Worm (Caenorhabditis elegans) whole organism, early embryonic: Measurements from ENCODE around the gene R151.10.

ENCODE experiments used
- B0310.2 ChIP-seq: sonication (generic microtip); optimal IDR thresholded peaks from 2 replicates; lab custom pipeline; 2016; ENCODE audit warnings: mild to moderate bottlenecking, missing genetic modification characterization, missing compliant biosample characterization
- F13C5.2 ChIP-seq: sonication (generic microtip); optimal IDR thresholded peaks from 2 replicates; lab custom pipeline; 2017; ENCODE audit warnings: mild to moderate bottlenecking, missing genetic modification characterization, inconsistent platforms, missing compliant biosample characterization
- ama-1 ChIP-seq: fragments of 150-350 bp; optimal IDR thresholded peaks from 2 replicates; lab custom pipeline; 2014
- ceh-13 ChIP-seq: fragments of 200-800 bp; sonication (Bioruptor generic); optimal IDR thresholded peaks from 2 replicates; lab custom pipeline; 2018; ENCODE audit warnings: mild to moderate bottlenecking, missing genetic modification characterization, missing compliant biosample characterization
- flt-1 ChIP-seq: fragments of 200-800 bp; sonication (Bioruptor generic); IDR thresholded peaks from 2 replicates; pipeline ENCODE4 v1.3.6; 2022; ENCODE audit warnings: missing genetic modification characterization, missing compliant biosample characterization
- hmbx-1 ChIP-seq: sonication (generic microtip); optimal IDR thresholded peaks from 2 replicates; lab custom pipeline; 2016; ENCODE audit warnings: mild to moderate bottlenecking, missing genetic modification characterization, missing compliant biosample characterization
- hnd-1 ChIP-seq: sonication (generic microtip); optimal IDR thresholded peaks from 2 replicates; lab custom pipeline; 2016; ENCODE audit warnings: missing genetic modification characterization, missing compliant biosample characterization
- scrt-1 ChIP-seq: fragments of 200-800 bp; sonication (Bioruptor generic); IDR thresholded peaks from 2 replicates; pipeline ENCODE4 v1.3.6; 2022; ENCODE audit warnings: missing genetic modification characterization, missing compliant biosample characterization
- tbx-11 ChIP-seq: fragments of 200-800 bp; sonication (Bioruptor generic); IDR thresholded peaks from 2 replicates; pipeline ENCODE4 v1.3.6; 2022; ENCODE audit warnings: missing genetic modification characterization, missing compliant biosample characterization
- tbx-37 ChIP-seq: fragments of 200-800 bp; sonication (Bioruptor generic); conservative IDR thresholded peaks from 2 replicates; pipeline ENCODE4 v1.3.6; 2022; ENCODE audit warnings: missing genetic modification reagents, missing genetic modification characterization, missing compliant biosample characterization
- tra-4 ChIP-seq: sonication (generic microtip); optimal IDR thresholded peaks from 2 replicates; lab custom pipeline; 2017; ENCODE audit warnings: missing genetic modification characterization, missing compliant biosample characterization

- TF ChIP-seq tbx-11 (GFP tag; lab: Robert Waterston, UW) (no peak), hnd-1 (tag; lab: Kevin White, UChicago) (no peak), scrt-1 (no peak), ceh-13 (GFP tag; lab: Kevin White, UChicago) (no peak), tbx-37 (GFP tag; lab: Robert Waterston, UW) (no peak), F13C5.2 (tag; lab: Kevin White, UChicago) (no peak), ama-1 (lab: Kevin White, UChicago) (no peak), B0310.2 (no peak), tra-4 (no peak), hmbx-1 (tag; lab: Kevin White, UChicago) (no peak), flt-1 (GFP tag; lab: Robert Waterston, UW) (no peak)
Measured at ce11 chrIII:7215532-7215931, 15.2 kb downstream of the R151.10 start.
